Worm (Caenorhabditis elegans) whole organism, young adult: ENCODE measurements around the gene gst-9.

Experiments
- B0019.2 ChIP-seq: fragments of 200-800 bp; sonication (Bioruptor generic); conservative IDR thresholded peaks from 2 replicates; pipeline ENCODE4 v1.3.6; 2022; ENCODE audit warnings: missing genetic modification reagents, missing genetic modification characterization, missing compliant biosample characterization
- C06A6.2 ChIP-seq: fragments of 200-800 bp; sonication (Bioruptor generic); conservative IDR thresholded peaks from 2 replicates; pipeline ENCODE4 v1.3.6; 2022; ENCODE audit warnings: missing genetic modification characterization, missing compliant biosample characterization
- F22D6.2 ChIP-seq: sonication (generic microtip); optimal IDR thresholded peaks from 2 replicates; lab custom pipeline; 2016; ENCODE audit warnings: mild to moderate bottlenecking, missing genetic modification characterization, missing compliant biosample characterization
- F23B12.7 ChIP-seq: sonication (generic microtip); optimal IDR thresholded peaks from 2 replicates; lab custom pipeline; 2017; ENCODE audit warnings: missing genetic modification characterization, mild to moderate bottlenecking, missing compliant biosample characterization, antibody characterized with exemption, moderate library complexity; ENCODE audit not compliant: insufficient read depth
- F39B2.1 ChIP-seq: fragments of 200-800 bp; sonication (Bioruptor generic); IDR thresholded peaks from 2 replicates; pipeline ENCODE4 v1.3.6; 2022; ENCODE audit warnings: missing genetic modification reagents, missing genetic modification characterization, missing compliant biosample characterization
- F55B11.4 ChIP-seq: sonication (generic microtip); optimal IDR thresholded peaks from 2 replicates; lab custom pipeline; 2016; ENCODE audit warnings: missing compliant biosample characterization, missing genetic modification characterization, borderline replicate concordance; ENCODE audit not compliant: insufficient read depth
- F57A8.1 ChIP-seq: fragments of 200-800 bp; sonication (Bioruptor generic); optimal IDR thresholded peaks from 2 replicates; lab custom pipeline; 2018; ENCODE audit warnings: mild to moderate bottlenecking, missing genetic modification characterization, moderate library complexity, missing compliant biosample characterization
- F57C9.4 ChIP-seq: sonication (generic microtip); optimal IDR thresholded peaks from 2 replicates; lab custom pipeline; 2017; ENCODE audit warnings: mild to moderate bottlenecking, missing genetic modification characterization, missing compliant biosample characterization
- T07F8.4 ChIP-seq: sonication (generic microtip); optimal IDR thresholded peaks from 2 replicates; lab custom pipeline; 2016; ENCODE audit warnings: mild to moderate bottlenecking, missing genetic modification characterization, moderate library complexity, missing compliant biosample characterization
- Y56A3A.18 ChIP-seq: fragments of 200-800 bp; sonication (Bioruptor generic); IDR thresholded peaks from 2 replicates; pipeline ENCODE4 v1.3.6; 2022; ENCODE audit warnings: missing genetic modification reagents, missing genetic modification characterization, missing compliant biosample characterization
- Y67H2A.10 ChIP-seq: fragments of 200-800 bp; sonication (Bioruptor generic); conservative IDR thresholded peaks from 2 replicates; pipeline ENCODE4 v1.3.6; 2022; ENCODE audit warnings: missing genetic modification reagents, missing genetic modification characterization, missing compliant biosample characterization
- Y79H2A.3 ChIP-seq: fragments of 200-800 bp; sonication (Bioruptor generic); conservative IDR thresholded peaks from 2 replicates; pipeline ENCODE4 v1.3.6; 2022; ENCODE audit warnings: missing genetic modification reagents, missing genetic modification characterization, missing compliant biosample characterization
- Y95B8A.8 ChIP-seq: fragments of 200-800 bp; sonication (Bioruptor generic); IDR thresholded peaks from 2 replicates; pipeline ENCODE4 v1.3.6; 2022; ENCODE audit warnings: missing genetic modification reagents, missing genetic modification characterization, missing compliant biosample characterization
- akir-1 ChIP-seq: fragments of 200-800 bp; sonication (Bioruptor generic); optimal IDR thresholded peaks from 2 replicates; lab custom pipeline; 2018; ENCODE audit warnings: mild to moderate bottlenecking, missing genetic modification characterization, moderate library complexity, missing compliant biosample characterization
- ama-1 ChIP-seq, 3 experiments: fragments of 150-350 bp in 1 of 3; sonication (generic microtip) in 2 of 3; optimal IDR thresholded peaks; 2 replicates each; lab custom pipeline; 2014 to 2018; ENCODE audit warnings: missing biosample characterization in 2 of 3, missing genetic modification characterization in 2 of 3, missing genetic modification reagents in 2 of 3
- aptf-2 ChIP-seq: fragments of 200-800 bp; sonication (Bioruptor generic); conservative IDR thresholded peaks from 2 replicates; pipeline ENCODE4 v1.3.6; 2022; ENCODE audit warnings: missing genetic modification reagents, missing genetic modification characterization, missing compliant biosample characterization
- bed-2 ChIP-seq: fragments of 200-800 bp; sonication (Bioruptor generic); IDR thresholded peaks from 2 replicates; pipeline ENCODE4 v1.3.6; 2022; ENCODE audit warnings: missing genetic modification reagents, missing genetic modification characterization, missing compliant biosample characterization
- ceh-58 ChIP-seq: fragments of 200-800 bp; sonication (Bioruptor generic); IDR thresholded peaks from 2 replicates; pipeline ENCODE4 v1.3.6; 2022; ENCODE audit warnings: missing genetic modification characterization, missing compliant biosample characterization
- ceh-79 ChIP-seq: sonication (generic microtip); optimal IDR thresholded peaks from 2 replicates; lab custom pipeline; 2017; ENCODE audit warnings: mild to moderate bottlenecking, missing genetic modification characterization, missing compliant biosample characterization
- dpff-1 ChIP-seq: sonication (generic microtip); optimal IDR thresholded peaks from 2 replicates; lab custom pipeline; 2017; ENCODE audit warnings: mild to moderate bottlenecking, missing genetic modification characterization, missing compliant biosample characterization
- egl-18 ChIP-seq: fragments of 200-800 bp; sonication (Bioruptor generic); IDR thresholded peaks from 2 replicates; pipeline ENCODE4 v1.3.6; 2022; ENCODE audit warnings: missing genetic modification reagents, missing genetic modification characterization, missing compliant biosample characterization
- egrh-3 ChIP-seq: fragments of 200-800 bp; sonication (Bioruptor generic); IDR thresholded peaks from 2 replicates; pipeline ENCODE4 v1.3.6; 2022; ENCODE audit warnings: missing genetic modification reagents, missing genetic modification characterization, missing compliant biosample characterization
- ekl-4 ChIP-seq: fragments of 200-800 bp; sonication (Bioruptor generic); IDR thresholded peaks from 2 replicates; pipeline ENCODE4 v1.3.6; 2022; ENCODE audit warnings: missing genetic modification reagents, missing genetic modification characterization, missing compliant biosample characterization
- ets-4 ChIP-seq: fragments of 200-800 bp; sonication (Bioruptor generic); optimal IDR thresholded peaks from 2 replicates; lab custom pipeline; 2018; ENCODE audit warnings: mild to moderate bottlenecking, missing genetic modification characterization, missing compliant biosample characterization
- gei-17 ChIP-seq: fragments of 200-800 bp; sonication (Bioruptor generic); optimal IDR thresholded peaks from 2 replicates; lab custom pipeline; 2018; ENCODE audit warnings: mild to moderate bottlenecking, missing genetic modification characterization, missing compliant biosample characterization
- him-1 ChIP-seq: sonication (generic microtip); optimal IDR thresholded peaks from 2 replicates; lab custom pipeline; 2016; ENCODE audit warnings: missing genotype, missing genetic modification reagents, missing genetic modification characterization, missing compliant biosample characterization
- hlh-26 ChIP-seq: fragments of 200-800 bp; sonication (Bioruptor generic); conservative IDR thresholded peaks from 2 replicates; pipeline ENCODE4 v1.3.6; 2022; ENCODE audit warnings: missing genetic modification reagents, missing genetic modification characterization, missing compliant biosample characterization
- hmg-1.2 ChIP-seq: fragments of 200-800 bp; sonication (Bioruptor generic); IDR thresholded peaks from 2 replicates; pipeline ENCODE4 v1.3.6; 2022; ENCODE audit warnings: missing genetic modification reagents, missing genetic modification characterization, missing compliant biosample characterization
- let-526 ChIP-seq: fragments of 200-800 bp; sonication (Bioruptor generic); IDR thresholded peaks from 2 replicates; pipeline ENCODE4 v1.3.6; 2022; ENCODE audit warnings: missing genetic modification reagents, missing genetic modification characterization, missing compliant biosample characterization
- lir-1 ChIP-seq: fragments of 200-800 bp; sonication (Bioruptor generic); conservative IDR thresholded peaks from 2 replicates; pipeline ENCODE4 v1.3.6; 2022; ENCODE audit warnings: missing genetic modification reagents, missing genetic modification characterization, missing compliant biosample characterization
- madf-10 ChIP-seq: sonication (generic microtip); optimal IDR thresholded peaks from 2 replicates; lab custom pipeline; 2016; ENCODE audit warnings: mild to moderate bottlenecking, missing genetic modification characterization, missing compliant biosample characterization
- madf-3 ChIP-seq: fragments of 200-800 bp; sonication (Bioruptor generic); IDR thresholded peaks from 2 replicates; pipeline ENCODE4 v1.3.6; 2022; ENCODE audit warnings: missing genetic modification reagents, missing genetic modification characterization, missing compliant biosample characterization
- mcd-1 ChIP-seq: fragments of 200-800 bp; sonication (Bioruptor generic); IDR thresholded peaks from 2 replicates; pipeline ENCODE4 v1.3.6; 2022; ENCODE audit warnings: missing genetic modification reagents, missing genetic modification characterization, missing compliant biosample characterization
- mel-28 ChIP-seq: sonication (generic microtip); optimal IDR thresholded peaks from 2 replicates; lab custom pipeline; 2016; ENCODE audit warnings: borderline replicate concordance, mild to moderate bottlenecking, missing genetic modification characterization, missing compliant biosample characterization
- mes-4 ChIP-seq: sonication (generic microtip); optimal IDR thresholded peaks from 2 replicates; lab custom pipeline; 2016; ENCODE audit warnings: missing genotype, missing genetic modification characterization, missing compliant biosample characterization
- mxl-1 ChIP-seq: sonication (generic microtip); optimal IDR thresholded peaks from 2 replicates; lab custom pipeline; 2016; ENCODE audit warnings: missing genetic modification characterization, missing compliant biosample characterization
- nfya-1 ChIP-seq: sonication (generic microtip); optimal IDR thresholded peaks from 2 replicates; lab custom pipeline; 2017; ENCODE audit warnings: antibody characterized with exemption, missing compliant biosample characterization, missing genetic modification characterization, borderline replicate concordance; ENCODE audit not compliant: insufficient read depth
- nhr-120 ChIP-seq: fragments of 200-800 bp; sonication (Bioruptor generic); IDR thresholded peaks from 2 replicates; pipeline ENCODE4 v1.3.6; 2022; ENCODE audit warnings: missing genetic modification characterization, missing compliant biosample characterization
- nhr-179 ChIP-seq: sonication (generic microtip); optimal IDR thresholded peaks from 2 replicates; lab custom pipeline; 2016; ENCODE audit warnings: mild to moderate bottlenecking, missing genetic modification characterization, missing compliant biosample characterization
- pbrm-1 ChIP-seq: fragments of 200-800 bp; sonication (Bioruptor generic); IDR thresholded peaks from 2 replicates; pipeline ENCODE4 v1.3.6; 2022; ENCODE audit warnings: missing genetic modification reagents, missing genetic modification characterization, missing compliant biosample characterization
- sdz-38 ChIP-seq: sonication (generic microtip); optimal IDR thresholded peaks from 2 replicates; lab custom pipeline; 2016; ENCODE audit warnings: missing genotype, missing genetic modification characterization, missing compliant biosample characterization
- sea-2 ChIP-seq: fragments of 200-800 bp; sonication (Bioruptor generic); IDR thresholded peaks from 2 replicates; pipeline ENCODE4 v1.3.6; 2022; ENCODE audit warnings: missing genetic modification characterization, missing compliant biosample characterization
- snpc-4 ChIP-seq, 5 experiments: fragments of 150-350 bp in 1 of 5; sonication (generic microtip) in 4 of 5; optimal IDR thresholded peaks; 2 replicates each; lab custom pipeline; 2014 to 2018; ENCODE audit warnings: missing genetic modification characterization in 5 of 5, missing biosample characterization in 3 of 5, antibody characterized with exemption in 2 of 5, mild to moderate bottlenecking in 2 of 5, missing compliant biosample characterization in 2 of 5, missing genotype in 2 of 5, moderate library complexity in 2 of 5, missing genetic modification reagents in 1 of 5
- tbp1 ChIP-seq: fragments of 200-800 bp; sonication (Bioruptor generic); optimal IDR thresholded peaks from 2 replicates; lab custom pipeline; 2018; ENCODE audit warnings: mild to moderate bottlenecking, missing genetic modification characterization, missing compliant biosample characterization
- unc-130 ChIP-seq: sonication (generic microtip); optimal IDR thresholded peaks from 2 replicates; lab custom pipeline; 2016; ENCODE audit warnings: missing genetic modification reagents, missing genetic modification characterization, missing compliant biosample characterization
- ztf-26 ChIP-seq: sonication (generic microtip); optimal IDR thresholded peaks from 2 replicates; lab custom pipeline; 2017; ENCODE audit warnings: missing genetic modification characterization, missing compliant biosample characterization
- ztf-3 ChIP-seq: fragments of 200-800 bp; sonication (Bioruptor generic); optimal IDR thresholded peaks from 2 replicates; lab custom pipeline; 2018; ENCODE audit warnings: mild to moderate bottlenecking, missing genetic modification characterization, missing compliant biosample characterization

Gene gst-9

DNA sequence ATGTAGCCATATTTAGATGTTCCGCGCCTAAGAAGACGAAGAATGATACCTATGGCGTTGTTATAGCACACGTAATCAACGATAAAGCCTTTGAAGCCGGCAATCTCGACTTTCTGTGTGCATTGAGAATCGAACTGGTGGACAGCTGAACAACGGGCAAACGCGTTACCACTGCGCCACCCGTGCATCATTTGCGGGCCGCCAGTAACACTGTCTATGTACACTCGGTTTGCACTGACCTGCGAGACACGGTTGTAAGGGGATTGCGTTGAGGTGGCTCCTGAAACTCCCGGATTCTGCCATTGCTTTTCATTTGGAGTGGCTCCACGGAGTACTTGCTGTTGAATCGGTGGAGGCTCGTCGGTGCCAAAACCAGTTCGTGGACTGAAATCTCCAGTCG, 51.0 kb downstream of the gst-9 start (continued):
- TF ChIP-seq F39B2.1 (GFP tag; lab: Robert Waterston, UW) (no peak), F57C9.4 (tag; lab: Kevin White, UChicago) (no peak), hlh-26 (GFP tag; lab: Robert Waterston, UW) (no peak), him-1 (tag; lab: Kevin White, UChicago) (peak; percentile 42), aptf-2 (GFP tag; lab: Robert Waterston, UW) (no peak), ztf-26 (tag; lab: Kevin White, UChicago) (peak; percentile 85), unc-130 (GFP tag; lab: Kevin White, UChicago) (peak; percentile 46), T07F8.4 (tag; lab: Kevin White, UChicago) (peak; percentile 58), sea-2 (GFP tag; lab: Robert Waterston, UW) (no peak), Y95B8A.8 (GFP tag; lab: Robert Waterston, UW) (peak; percentile 67), madf-10 (tag; lab: Kevin White, UChicago) (no peak), akir-1 (GFP tag; lab: Kevin White, UChicago) (no peak), tbp1 (GFP tag; lab: Kevin White, UChicago) (peak; percentile 91), mel-28 (tag; lab: Kevin White, UChicago) (no peak), nhr-179 (tag; lab: Kevin White, UChicago) (no peak), B0019.2 (GFP tag; lab: Robert Waterston, UW) (no peak), F57A8.1 (GFP tag; lab: Kevin White, UChicago) (no peak), bed-2 (no peak), hmg-1.2 (GFP tag; lab: Robert Waterston, UW) (peak; percentile 59), mxl-1 (tag; lab: Kevin White, UChicago) (no peak), F55B11.4 (tag; lab: Kevin White, UChicago) (no peak), ceh-79 (tag; lab: Kevin White, UChicago) (peak; percentile 33), let-526 (GFP tag; lab: Robert Waterston, UW) (peak; percentile 74; the same call in 1 of the 2 replicates), ceh-58 (GFP tag; lab: Robert Waterston, UW) (0 out of 2 replicates have a peak, but pooled peaks have one; percentile 56), Y67H2A.10 (GFP tag; lab: Robert Waterston, UW) (no peak), ztf-3 (GFP tag; lab: Kevin White, UChicago) (no peak), mes-4 (tag; lab: Kevin White, UChicago) (peak; percentile 76), F23B12.7 (tag; lab: Kevin White, UChicago) (peak; percentile 38), ekl-4 (GFP tag; lab: Robert Waterston, UW) (peak; percentile 59; the same call in 1 of the 2 replicates), Y79H2A.3 (no peak), nfya-1 (tag; lab: Kevin White, UChicago) (no peak), egrh-3 (no peak), gei-17 (GFP tag; lab: Kevin White, UChicago) (peak; percentile 21), sdz-38 (tag; lab: Kevin White, UChicago) (no peak), Y56A3A.18 (GFP tag; lab: Robert Waterston, UW) (peak; percentile 66; the same call in 1 of the 2 replicates), dpff-1 (tag; lab: Kevin White, UChicago) (no peak), ets-4 (no peak), snpc-4 (GFP tag; optimal IDR thresholded peaks at IDR 0.05; lab: Kevin White, UChicago) (peak; percentile 64), snpc-4 (tag; optimal IDR thresholded peaks at IDR 0.05; lab: Kevin White, UChicago) (peak in 3 of 4 experiments; percentile 24 to 56 (median 29)), madf-3 (GFP tag; lab: Robert Waterston, UW) (0 out of 2 replicates have a peak, but pooled peaks have one; percentile 70), C06A6.2 (GFP tag; lab: Robert Waterston, UW) (no peak; the same call in 1 of the 2 replicates), pbrm-1 (GFP tag; lab: Robert Waterston, UW) (0 out of 2 replicates have a peak, but pooled peaks have one; percentile 46), nhr-120 (GFP tag; lab: Robert Waterston, UW) (0 out of 2 replicates have a peak, but pooled peaks have one; percentile 71), F22D6.2 (tag; lab: Kevin White, UChicago) (peak; percentile 46), mcd-1 (GFP tag; lab: Robert Waterston, UW) (peak; percentile 65), lir-1 (GFP tag; lab: Robert Waterston, UW) (no peak), egl-18 (GFP tag; lab: Robert Waterston, UW) (no peak), ama-1 (optimal IDR thresholded peaks at IDR 0.05; lab: Kevin White, UChicago) (peak; percentile 83), ama-1 (GFP tag; optimal IDR thresholded peaks at IDR 0.05; lab: Kevin White, UChicago) (peak; percentile 31 to 54)
